Worm (Caenorhabditis elegans) whole organism, late embryonic: ENCODE data around the gene moa-1.
A peak's percentile ranks its signal among the peaks of the same experiment; 100 is the strongest.

Source experiments
- C08G9.2 ChIP-seq: sonication (generic microtip); optimal IDR thresholded peaks from 2 replicates; lab custom pipeline; 2016; ENCODE audit warnings: mild to moderate bottlenecking, missing genetic modification characterization, moderate library complexity, missing compliant biosample characterization
- C38D4.7 ChIP-seq: fragments of 200-800 bp; sonication (Bioruptor generic); optimal IDR thresholded peaks from 2 replicates; lab custom pipeline; 2018; ENCODE audit warnings: mild to moderate bottlenecking, missing genetic modification characterization, moderate library complexity, missing compliant biosample characterization
- F13H6.1 ChIP-seq: sonication (generic microtip); optimal IDR thresholded peaks from 2 replicates; lab custom pipeline; 2016; ENCODE audit warnings: missing genetic modification characterization, missing compliant biosample characterization
- K02D7.2 ChIP-seq: sonication (generic microtip); optimal IDR thresholded peaks from 2 replicates; lab custom pipeline; 2017; ENCODE audit warnings: mild to moderate bottlenecking, missing genetic modification characterization, missing compliant biosample characterization
- K09A11.1 ChIP-seq: sonication (generic microtip); optimal IDR thresholded peaks from 2 replicates; lab custom pipeline; 2017; ENCODE audit warnings: antibody characterized with exemption, mild to moderate bottlenecking, missing genetic modification characterization, missing compliant biosample characterization; ENCODE audit not compliant: insufficient read depth
- Y22D7AL.16 ChIP-seq: sonication (generic microtip); optimal IDR thresholded peaks from 2 replicates; lab custom pipeline; 2016; ENCODE audit warnings: missing genetic modification characterization, missing compliant biosample characterization
- ahr-1 ChIP-seq: sonication (generic microtip); optimal IDR thresholded peaks from 2 replicates; lab custom pipeline; 2016; ENCODE audit warnings: missing genetic modification characterization, missing compliant biosample characterization
- ceh-14 ChIP-seq: sonication (generic microtip); optimal IDR thresholded peaks from 2 replicates; lab custom pipeline; 2016; ENCODE audit warnings: missing genotype, missing genetic modification characterization, missing compliant biosample characterization
- ceh-18 ChIP-seq: sonication (generic microtip); optimal IDR thresholded peaks from 2 replicates; lab custom pipeline; 2016; ENCODE audit warnings: missing genetic modification characterization, missing compliant biosample characterization
- ceh-19 ChIP-seq: fragments of 200-800 bp; sonication (Bioruptor generic); optimal IDR thresholded peaks from 2 replicates; lab custom pipeline; 2018; ENCODE audit warnings: mild to moderate bottlenecking, missing genetic modification characterization, missing compliant biosample characterization
- ceh-2 ChIP-seq: sonication (generic microtip); optimal IDR thresholded peaks from 2 replicates; lab custom pipeline; 2016; ENCODE audit warnings: missing genotype, missing genetic modification characterization, missing compliant biosample characterization
- ceh-24 ChIP-seq: sonication (generic microtip); optimal IDR thresholded peaks from 2 replicates; lab custom pipeline; 2016; ENCODE audit warnings: mild to moderate bottlenecking, missing genetic modification characterization, missing compliant biosample characterization
- ceh-30 ChIP-seq: fragments of 150-350 bp; optimal IDR thresholded peaks from 2 replicates; lab custom pipeline; 2014; ENCODE audit warnings: missing biosample characterization, missing genetic modification characterization
- ceh-45 ChIP-seq: fragments of 200-800 bp; sonication (Bioruptor generic); IDR thresholded peaks from 2 replicates; pipeline ENCODE4 v1.3.6; 2022; ENCODE audit warnings: missing genetic modification reagents, missing genetic modification characterization, missing compliant biosample characterization
- ceh-48 ChIP-seq: sonication (generic microtip); optimal IDR thresholded peaks from 2 replicates; lab custom pipeline; 2016; ENCODE audit warnings: missing genetic modification characterization, inconsistent platforms, missing compliant biosample characterization
- ceh-6 ChIP-seq: fragments of 200-800 bp; sonication (Bioruptor generic); optimal IDR thresholded peaks from 2 replicates; lab custom pipeline; 2018; ENCODE audit warnings: mild to moderate bottlenecking, missing genetic modification characterization, missing compliant biosample characterization
- che-1 ChIP-seq: sonication (generic microtip); optimal IDR thresholded peaks from 2 replicates; lab custom pipeline; 2016; ENCODE audit warnings: mild to moderate bottlenecking, missing genetic modification characterization, missing compliant biosample characterization
- dmd-4 ChIP-seq: sonication (generic microtip); optimal IDR thresholded peaks from 2 replicates; lab custom pipeline; 2016; ENCODE audit warnings: borderline replicate concordance, missing genetic modification characterization, missing compliant biosample characterization
- dve-1 ChIP-seq: sonication (generic microtip); optimal IDR thresholded peaks from 2 replicates; lab custom pipeline; 2017; ENCODE audit warnings: antibody characterized with exemption, mild to moderate bottlenecking, missing genetic modification characterization, missing compliant biosample characterization
- elt-2 ChIP-seq: sonication (generic microtip); optimal IDR thresholded peaks from 2 replicates; lab custom pipeline; 2016; ENCODE audit warnings: missing genetic modification reagents, missing genetic modification characterization, missing compliant biosample characterization
- elt-4 ChIP-seq: sonication (generic microtip); optimal IDR thresholded peaks from 2 replicates; lab custom pipeline; 2016; ENCODE audit warnings: missing genetic modification characterization, missing compliant biosample characterization
- ets-4 ChIP-seq: sonication (generic microtip); optimal IDR thresholded peaks from 2 replicates; lab custom pipeline; 2016; ENCODE audit warnings: missing genetic modification characterization, missing compliant biosample characterization
- eyg-1 ChIP-seq: sonication (generic microtip); optimal IDR thresholded peaks from 2 replicates; lab custom pipeline; 2016; ENCODE audit warnings: missing genotype, missing genetic modification characterization, missing compliant biosample characterization
- fax-1 ChIP-seq: sonication (generic microtip); optimal IDR thresholded peaks from 2 replicates; lab custom pipeline; 2016; ENCODE audit warnings: missing genotype, missing genetic modification characterization, missing compliant biosample characterization
- gmeb-2 ChIP-seq: sonication (generic microtip); optimal IDR thresholded peaks from 2 replicates; lab custom pipeline; 2016; ENCODE audit warnings: missing genetic modification characterization, inconsistent platforms, missing compliant biosample characterization
- hlh-30 ChIP-seq: sonication (generic microtip); optimal IDR thresholded peaks from 2 replicates; lab custom pipeline; 2017; ENCODE audit warnings: antibody characterized with exemption, missing genetic modification characterization, missing compliant biosample characterization; ENCODE audit not compliant: insufficient read depth
- hlh-8 ChIP-seq: sonication (generic microtip); optimal IDR thresholded peaks from 2 replicates; lab custom pipeline; 2016; ENCODE audit warnings: missing genotype, missing genetic modification characterization, missing compliant biosample characterization
- lin-11 ChIP-seq: fragments of 200-800 bp; sonication (Bioruptor generic); optimal IDR thresholded peaks from 2 replicates; lab custom pipeline; 2018; ENCODE audit warnings: mild to moderate bottlenecking, missing genetic modification characterization, missing compliant biosample characterization
- madf-2 ChIP-seq: sonication (generic microtip); optimal IDR thresholded peaks from 2 replicates; lab custom pipeline; 2017; ENCODE audit warnings: missing genetic modification characterization, missing compliant biosample characterization
- mec-3 ChIP-seq: sonication (generic microtip); optimal IDR thresholded peaks from 2 replicates; lab custom pipeline; 2016; ENCODE audit warnings: borderline replicate concordance, missing genetic modification characterization, missing compliant biosample characterization
- nhr-11 ChIP-seq: fragments of 150-350 bp; optimal IDR thresholded peaks from 2 replicates; lab custom pipeline; 2014; ENCODE audit warnings: missing biosample characterization, missing genetic modification characterization
- nhr-232 ChIP-seq: sonication (generic microtip); optimal IDR thresholded peaks from 2 replicates; lab custom pipeline; 2016; ENCODE audit warnings: missing genetic modification characterization, missing compliant biosample characterization
- odd-2 ChIP-seq: sonication (generic microtip); optimal IDR thresholded peaks from 2 replicates; lab custom pipeline; 2017; ENCODE audit warnings: antibody characterized with exemption, mild to moderate bottlenecking, missing genetic modification characterization, missing compliant biosample characterization
- pag-3 ChIP-seq: sonication (generic microtip); optimal IDR thresholded peaks from 2 replicates; lab custom pipeline; 2016; ENCODE audit warnings: missing compliant biosample characterization, missing genetic modification characterization, borderline replicate concordance
- pax-1 ChIP-seq: fragments of 150-350 bp; optimal IDR thresholded peaks from 2 replicates; lab custom pipeline; 2014; ENCODE audit warnings: missing biosample characterization, missing genetic modification characterization
- pha-2 ChIP-seq: sonication (generic microtip); optimal IDR thresholded peaks from 2 replicates; lab custom pipeline; 2017; ENCODE audit warnings: mild to moderate bottlenecking, missing genetic modification characterization, missing compliant biosample characterization
- pha-4 ChIP-seq: fragments of 150-350 bp; optimal IDR thresholded peaks from 2 replicates; lab custom pipeline; 2018; ENCODE audit warnings: missing biosample characterization, missing genetic modification reagents, missing genetic modification characterization
- ref-2 ChIP-seq: sonication (generic microtip); optimal IDR thresholded peaks from 2 replicates; lab custom pipeline; 2016; ENCODE audit warnings: missing genetic modification characterization, missing compliant biosample characterization
- rnt-1 ChIP-seq: sonication (generic microtip); optimal IDR thresholded peaks from 2 replicates; lab custom pipeline; 2016; ENCODE audit warnings: missing genetic modification characterization, missing compliant biosample characterization
- sdc-2 ChIP-seq: sonication (generic microtip); optimal IDR thresholded peaks from 2 replicates; lab custom pipeline; 2016; ENCODE audit warnings: missing genotype, missing genetic modification characterization, missing compliant biosample characterization
- sox-4 ChIP-seq: sonication (generic microtip); optimal IDR thresholded peaks from 2 replicates; lab custom pipeline; 2017; ENCODE audit warnings: mild to moderate bottlenecking, missing genetic modification characterization, inconsistent platforms, missing compliant biosample characterization
- syd-9 ChIP-seq: sonication (generic microtip); optimal IDR thresholded peaks from 2 replicates; lab custom pipeline; 2016; ENCODE audit warnings: mild to moderate bottlenecking, missing genetic modification characterization, moderate library complexity, missing compliant biosample characterization
- tbx-2 ChIP-seq: sonication (generic microtip); optimal IDR thresholded peaks from 2 replicates; lab custom pipeline; 2016; ENCODE audit warnings: missing genetic modification characterization, missing compliant biosample characterization
- ttx-3 ChIP-seq: sonication (generic microtip); optimal IDR thresholded peaks from 2 replicates; lab custom pipeline; 2016; ENCODE audit warnings: missing genetic modification reagents, missing genetic modification characterization, missing compliant biosample characterization
- unc-42 ChIP-seq: sonication (generic microtip); optimal IDR thresholded peaks from 2 replicates; lab custom pipeline; 2016; ENCODE audit warnings: missing genotype, missing genetic modification characterization, missing compliant biosample characterization
- unc-86 ChIP-seq: sonication (generic microtip); optimal IDR thresholded peaks from 2 replicates; lab custom pipeline; 2016; ENCODE audit warnings: missing genetic modification characterization, missing compliant biosample characterization
- zip-5 ChIP-seq: sonication (generic microtip); optimal IDR thresholded peaks from 2 replicates; lab custom pipeline; 2016; ENCODE audit warnings: missing genetic modification characterization, missing compliant biosample characterization
- ztf-16 ChIP-seq: sonication (generic microtip); optimal IDR thresholded peaks from 2 replicates; lab custom pipeline; 2017; ENCODE audit warnings: missing genetic modification characterization, missing compliant biosample characterization

moa-1 gene

ce11 chrIII:1926456-1926855, 43.2 kb downstream of the moa-1 start (continued):
- no peak for TF ChIP-seq ref-2
- no peak for TF ChIP-seq ttx-3
- peak; percentile 34 for TF ChIP-seq ceh-14 (tag; lab: Kevin White, UChicago)
- TF ChIP-seq fax-1 (tag; lab: Kevin White, UChicago): no peak
- no peak for TF ChIP-seq elt-4 (tag; lab: Kevin White, UChicago)
- no peak for TF ChIP-seq nhr-11
- no peak for TF ChIP-seq gmeb-2 (tag; lab: Kevin White, UChicago)
- peak; percentile 77 for TF ChIP-seq tbx-2 (tag; lab: Kevin White, UChicago)
- peak; percentile 38 for TF ChIP-seq K09A11.1 (tag; lab: Kevin White, UChicago)
- TF ChIP-seq rnt-1 (tag; lab: Kevin White, UChicago): peak; percentile 66
- TF ChIP-seq elt-2 (tag; lab: Kevin White, UChicago): no peak
- no peak for TF ChIP-seq che-1 (tag; lab: Kevin White, UChicago)
- no peak for TF ChIP-seq ceh-24 (tag; lab: Kevin White, UChicago)
- no peak for TF ChIP-seq pag-3
- TF ChIP-seq pha-4 (tag; lab: Kevin White, UChicago): no peak
- no peak for TF ChIP-seq ceh-45 (GFP tag; lab: Robert Waterston, UW)
- no peak for TF ChIP-seq eyg-1
- TF ChIP-seq sdc-2 (tag; lab: Kevin White, UChicago): no peak
- peak; percentile 33 for TF ChIP-seq ceh-2 (tag; lab: Kevin White, UChicago)
- peak; percentile 47 for TF ChIP-seq hlh-30

ce11 chrIII:1925786-1926185, 43.9 kb downstream of the moa-1 start:
- TF ChIP-seq C08G9.2 (tag; lab: Kevin White, UChicago): no peak

- TF ChIP-seq che-1 (tag; lab: Kevin White, UChicago): no peak
- TF ChIP-seq C38D4.7 (GFP tag; lab: Kevin White, UChicago): no peak
- no peak for TF ChIP-seq nhr-232 (tag; lab: Kevin White, UChicago)
- peak; percentile 92 for TF ChIP-seq dve-1 (tag; lab: Kevin White, UChicago)
- peak; percentile 50 for TF ChIP-seq pha-2 (tag; lab: Kevin White, UChicago)
- TF ChIP-seq lin-11 (tag; lab: Kevin White, UChicago): peak; percentile 23
- TF ChIP-seq gmeb-2 (tag; lab: Kevin White, UChicago): no peak
- TF ChIP-seq odd-2 (tag; lab: Kevin White, UChicago): no peak
- TF ChIP-seq unc-42 (tag; lab: Kevin White, UChicago): peak; percentile 64
- TF ChIP-seq eyg-1: peak; percentile 51
- peak; percentile 81 for TF ChIP-seq ets-4 (tag; lab: Kevin White, UChicago)
- TF ChIP-seq Y22D7AL.16 (tag; lab: Kevin White, UChicago): no peak
- TF ChIP-seq elt-2 (tag; lab: Kevin White, UChicago): peak; percentile 83
- peak; percentile 98 for TF ChIP-seq ceh-18 (tag; lab: Kevin White, UChicago)
- TF ChIP-seq unc-86 (tag; lab: Kevin White, UChicago): peak; percentile 64
- TF ChIP-seq fax-1 (tag; lab: Kevin White, UChicago): peak; percentile 51
- peak; percentile 73 for TF ChIP-seq hlh-8 (tag; lab: Kevin White, UChicago)
- no peak for TF ChIP-seq ceh-6 (GFP tag; lab: Kevin White, UChicago)
- peak; percentile 25 for TF ChIP-seq sdc-2 (tag; lab: Kevin White, UChicago)
- peak; percentile 54 for TF ChIP-seq pag-3
- no peak for TF ChIP-seq mec-3 (tag; lab: Kevin White, UChicago)
- peak; percentile 51 for TF ChIP-seq sox-4 (tag; lab: Kevin White, UChicago)
- peak; percentile 64 for TF ChIP-seq syd-9
- TF ChIP-seq zip-5 (tag; lab: Kevin White, UChicago): peak; percentile 23
- TF ChIP-seq ceh-14 (tag; lab: Kevin White, UChicago): peak; percentile 66
- peak; percentile 98 for TF ChIP-seq rnt-1 (tag; lab: Kevin White, UChicago)
- peak; percentile 85 for TF ChIP-seq pax-1 (tag; lab: Kevin White, UChicago)
- peak; percentile 78 for TF ChIP-seq ceh-30 (tag; lab: Kevin White, UChicago)
- no peak for TF ChIP-seq ceh-48 (tag; lab: Kevin White, UChicago)
- peak; percentile 95 for TF ChIP-seq F13H6.1 (tag; lab: Kevin White, UChicago)
- TF ChIP-seq ceh-45 (GFP tag; lab: Robert Waterston, UW): no peak
- peak; percentile 60 for TF ChIP-seq madf-2 (tag; lab: Kevin White, UChicago)
- peak; percentile 1 for TF ChIP-seq ceh-19
- no peak for TF ChIP-seq ahr-1
- no peak for TF ChIP-seq ztf-16
- TF ChIP-seq ceh-2 (tag; lab: Kevin White, UChicago): peak; percentile 55
- TF ChIP-seq K02D7.2 (tag; lab: Kevin White, UChicago): no peak
- TF ChIP-seq dmd-4 (tag; lab: Kevin White, UChicago): peak; percentile 40
Measured at ce11 chrIII:1925048-1925537, 44.6 kb downstream of the moa-1 start.
